Fruit fly (Drosophila melanogaster) whole organism, embryonic: Measurements from ENCODE around the gene Ptp10D.

ENCODE experiments used
- Atf-2 ChIP-seq: fragments of 200-800 bp; sonication (Bioruptor generic); optimal IDR thresholded peaks from 2 replicates; lab custom pipeline; 2016; ENCODE audit warnings: missing biosample characterization, missing genetic modification characterization
- CG10267 ChIP-seq: fragments of 200-800 bp; sonication (Bioruptor generic); optimal IDR thresholded peaks from 2 replicates; lab custom pipeline; 2018; ENCODE audit warnings: missing biosample characterization, mild to moderate bottlenecking, missing genetic modification characterization, moderate library complexity
- CG11247 ChIP-seq: fragments of 200-800 bp; sonication (Bioruptor generic); IDR thresholded peaks from 2 replicates; pipeline ENCODE4 v1.3.6; 2022; ENCODE audit warnings: missing biosample characterization, missing genetic modification characterization
- CG11456 ChIP-seq: fragments of 200-800 bp; sonication (Bioruptor generic); IDR thresholded peaks from 3 replicates; pipeline ENCODE4 v1.3.6; 2022; ENCODE audit warnings: missing biosample characterization, missing genetic modification characterization
- CG17328 ChIP-seq: fragments of 200-800 bp; sonication (Bioruptor generic); IDR thresholded peaks from 2 replicates; pipeline ENCODE4 v1.3.6; 2022; ENCODE audit warnings: missing biosample characterization, missing genetic modification characterization
- CG17385 ChIP-seq: fragments of 200-800 bp; sonication (Bioruptor generic); optimal IDR thresholded peaks from 3 replicates; lab custom pipeline; 2018; ENCODE audit warnings: missing biosample characterization, mild to moderate bottlenecking, missing genetic modification characterization
- CG17612 ChIP-seq: fragments of 200-800 bp; sonication (Bioruptor generic); IDR thresholded peaks from 2 replicates; pipeline ENCODE4 v1.3.6; 2022; ENCODE audit warnings: missing biosample characterization, missing genetic modification characterization
- CG18011 ChIP-seq: fragments of 200-800 bp; sonication (Bioruptor generic); optimal IDR thresholded peaks from 2 replicates; lab custom pipeline; 2017; ENCODE audit warnings: missing biosample characterization, missing genetic modification characterization, mild to moderate bottlenecking, moderate library complexity, missing genotype
- CG18476 ChIP-seq: fragments of 200-800 bp; sonication (Bioruptor generic); optimal IDR thresholded peaks from 2 replicates; lab custom pipeline; 2016; ENCODE audit warnings: missing biosample characterization, mild to moderate bottlenecking, missing genetic modification characterization
- CG2116 ChIP-seq: fragments of 200-800 bp; sonication (Bioruptor generic); optimal IDR thresholded peaks from 3 replicates; lab custom pipeline; 2018; ENCODE audit warnings: missing biosample characterization, mild to moderate bottlenecking, missing genetic modification characterization
- CG2712 ChIP-seq: fragments of 200-800 bp; optimal IDR thresholded peaks from 3 replicates; lab custom pipeline; 2019; ENCODE audit warnings: missing biosample characterization, mild to moderate bottlenecking, missing genetic modification characterization, moderate library complexity
- CG2875 ChIP-seq: fragments of 200-800 bp; sonication (Bioruptor generic); optimal IDR thresholded peaks from 2 replicates; lab custom pipeline; 2017; ENCODE audit warnings: missing biosample characterization, mild to moderate bottlenecking, missing genetic modification characterization, missing genetic modification reagents
- CG30431 ChIP-seq: fragments of 200-800 bp; sonication (Bioruptor generic); optimal IDR thresholded peaks from 2 replicates; lab custom pipeline; 2017; ENCODE audit warnings: missing biosample characterization, missing genetic modification characterization
- CG3065 ChIP-seq: fragments of 200-800 bp; sonication (Bioruptor generic); optimal IDR thresholded peaks from 2 replicates; lab custom pipeline; 2016; ENCODE audit warnings: missing biosample characterization, missing genetic modification characterization
- CG31388 ChIP-seq: fragments of 200-800 bp; sonication (Bioruptor generic); optimal IDR thresholded peaks from 2 replicates; lab custom pipeline; 2016; ENCODE audit warnings: missing biosample characterization, missing genetic modification characterization
- CG3163 ChIP-seq: fragments of 200-800 bp; sonication (Bioruptor generic); optimal IDR thresholded peaks from 3 replicates; lab custom pipeline; 2016; ENCODE audit warnings: missing biosample characterization, missing genetic modification characterization
- CG32767 ChIP-seq: fragments of 200-800 bp; sonication (Bioruptor generic); IDR thresholded peaks from 2 replicates; pipeline ENCODE4 v1.3.6; 2022; ENCODE audit warnings: missing biosample characterization, missing genetic modification characterization
- CG5245 ChIP-seq: fragments of 200-800 bp; sonication (Bioruptor generic); optimal IDR thresholded peaks from 3 replicates; lab custom pipeline; 2016; ENCODE audit warnings: missing biosample characterization, missing genetic modification characterization
- CG6813 ChIP-seq: fragments of 200-800 bp; sonication (Bioruptor generic); optimal IDR thresholded peaks from 2 replicates; lab custom pipeline; 2017; ENCODE audit warnings: missing biosample characterization, missing genetic modification characterization, mild to moderate bottlenecking, moderate library complexity, missing genetic modification reagents
- CG7357 ChIP-seq: fragments of 200-800 bp; sonication (Bioruptor generic); IDR thresholded peaks from 3 replicates; pipeline ENCODE4 v1.3.6; 2022; ENCODE audit warnings: missing biosample characterization, missing genetic modification characterization
- CG8089 ChIP-seq: fragments of 200-800 bp; sonication (Bioruptor generic); optimal IDR thresholded peaks from 3 replicates; lab custom pipeline; 2016; ENCODE audit warnings: missing biosample characterization, missing genetic modification characterization
- CG8924 ChIP-seq: fragments of 200-800 bp; optimal IDR thresholded peaks from 3 replicates; lab custom pipeline; 2019; ENCODE audit warnings: missing biosample characterization, mild to moderate bottlenecking, missing genetic modification characterization, moderate library complexity
- CG9797 ChIP-seq: fragments of 200-800 bp; sonication (Bioruptor generic); optimal IDR thresholded peaks from 3 replicates; lab custom pipeline; 2018; ENCODE audit warnings: missing biosample characterization, mild to moderate bottlenecking, missing genetic modification characterization
- Camta ChIP-seq: fragments of 200-800 bp; sonication (Bioruptor generic); optimal IDR thresholded peaks from 2 replicates; lab custom pipeline; 2016; ENCODE audit warnings: missing biosample characterization, missing genetic modification characterization
- Dek ChIP-seq: fragments of 200-800 bp; sonication (Bioruptor generic); optimal IDR thresholded peaks from 3 replicates; lab custom pipeline; 2019; ENCODE audit warnings: missing biosample characterization, mild to moderate bottlenecking, missing genetic modification characterization, moderate library complexity
- Doc3 ChIP-seq: fragments of 200-800 bp; sonication (Bioruptor generic); IDR thresholded peaks from 3 replicates; pipeline ENCODE4 v1.3.6; 2022; ENCODE audit warnings: missing biosample characterization, missing genetic modification characterization; ENCODE audit not compliant: partially characterized antibody
- Dref ChIP-seq: fragments of 200-800 bp; sonication (Bioruptor generic); IDR thresholded peaks from 2 replicates; pipeline ENCODE4 v1.3.6; 2022; ENCODE audit warnings: missing biosample characterization, missing genetic modification characterization
- HmgZ ChIP-seq: fragments of 200-800 bp; sonication (Bioruptor generic); optimal IDR thresholded peaks from 2 replicates; lab custom pipeline; 2018; ENCODE audit warnings: missing biosample characterization, mild to moderate bottlenecking, missing genetic modification characterization
- Mad ChIP-seq: fragments of 200-800 bp; sonication (Bioruptor generic); optimal IDR thresholded peaks from 2 replicates; lab custom pipeline; 2016; ENCODE audit warnings: missing biosample characterization, missing genetic modification characterization
- Rx ChIP-seq: fragments of 200-800 bp; sonication (Bioruptor generic); IDR thresholded peaks from 2 replicates; pipeline ENCODE4 v1.3.6; 2022; ENCODE audit warnings: missing biosample characterization, missing genetic modification characterization
- Side ChIP-seq: fragments of 200-800 bp; sonication (Bioruptor generic); optimal IDR thresholded peaks from 2 replicates; lab custom pipeline; 2016; ENCODE audit warnings: missing biosample characterization, missing genetic modification characterization
- Spps ChIP-seq: fragments of 200-800 bp; sonication (Bioruptor generic); optimal IDR thresholded peaks from 2 replicates; lab custom pipeline; 2018; ENCODE audit warnings: missing biosample characterization, mild to moderate bottlenecking, missing genetic modification characterization
- ap ChIP-seq: fragments of 200-800 bp; sonication (Bioruptor generic); IDR thresholded peaks from 2 replicates; pipeline ENCODE4 v1.3.6; 2022; ENCODE audit warnings: missing biosample characterization, missing genetic modification characterization
- bowl ChIP-seq: fragments of 200-800 bp; sonication (Bioruptor generic); IDR thresholded peaks from 2 replicates; pipeline ENCODE4 v1.3.6; 2022; ENCODE audit warnings: missing biosample characterization, missing genetic modification characterization
- dati ChIP-seq: fragments of 200-800 bp; sonication (Bioruptor generic); IDR thresholded peaks from 2 replicates; pipeline ENCODE4 v1.3.6; 2022; ENCODE audit warnings: missing biosample characterization, missing genetic modification characterization
- en ChIP-seq: fragments of 200-800 bp; sonication (Bioruptor generic); optimal IDR thresholded peaks from 2 replicates; lab custom pipeline; 2016; ENCODE audit warnings: missing biosample characterization, missing genetic modification characterization
- fd3F ChIP-seq: fragments of 200-800 bp; sonication (Bioruptor generic); optimal IDR thresholded peaks from 2 replicates; lab custom pipeline; 2018; ENCODE audit warnings: missing biosample characterization, mild to moderate bottlenecking, missing genetic modification characterization, moderate library complexity
- fd64A ChIP-seq: fragments of 200-800 bp; sonication (Bioruptor generic); optimal IDR thresholded peaks from 3 replicates; lab custom pipeline; 2018; ENCODE audit warnings: missing biosample characterization, mild to moderate bottlenecking, missing genetic modification characterization
- fd96Cb ChIP-seq: fragments of 200-800 bp; sonication (Bioruptor generic); optimal IDR thresholded peaks from 2 replicates; lab custom pipeline; 2018; ENCODE audit warnings: missing biosample characterization, mild to moderate bottlenecking, missing genetic modification characterization, moderate library complexity
- her ChIP-seq: fragments of 200-800 bp; sonication (Bioruptor generic); optimal IDR thresholded peaks from 2 replicates; lab custom pipeline; 2016; ENCODE audit warnings: missing biosample characterization, missing genetic modification characterization
- jing ChIP-seq: fragments of 200-800 bp; sonication (Bioruptor generic); optimal IDR thresholded peaks from 2 replicates; lab custom pipeline; 2018; ENCODE audit warnings: missing biosample characterization, mild to moderate bottlenecking, missing genetic modification characterization
- kah ChIP-seq: fragments of 200-800 bp; sonication (Bioruptor generic); optimal IDR thresholded peaks from 2 replicates; lab custom pipeline; 2018; ENCODE audit warnings: missing biosample characterization, mild to moderate bottlenecking, missing genetic modification characterization
- kay ChIP-seq: fragments of 200-800 bp; sonication (Bioruptor generic); optimal IDR thresholded peaks from 2 replicates; lab custom pipeline; 2016; ENCODE audit warnings: missing biosample characterization, missing genetic modification characterization
- lmd ChIP-seq: fragments of 200-800 bp; sonication (Bioruptor generic); IDR thresholded peaks from 2 replicates; pipeline ENCODE4 v1.3.6; 2022; ENCODE audit warnings: missing biosample characterization, missing genetic modification characterization
- phol ChIP-seq: fragments of 200-800 bp; sonication (Bioruptor generic); optimal IDR thresholded peaks from 3 replicates; lab custom pipeline; 2018; ENCODE audit warnings: missing biosample characterization, mild to moderate bottlenecking, missing genetic modification characterization, moderate library complexity
- salm ChIP-seq: fragments of 200-800 bp; sonication (Bioruptor generic); optimal IDR thresholded peaks from 2 replicates; lab custom pipeline; 2018; ENCODE audit warnings: missing biosample characterization, mild to moderate bottlenecking, missing genetic modification characterization
- sd ChIP-seq: fragments of 200-800 bp; sonication (Bioruptor generic); optimal IDR thresholded peaks from 3 replicates; lab custom pipeline; 2018; ENCODE audit warnings: missing biosample characterization, mild to moderate bottlenecking, missing genetic modification characterization, moderate library complexity
- sens-2 ChIP-seq: fragments of 200-800 bp; sonication (Bioruptor generic); IDR thresholded peaks from 2 replicates; pipeline ENCODE4 v1.3.6; 2022; ENCODE audit warnings: missing biosample characterization, missing genetic modification characterization
- sima ChIP-seq: fragments of 200-800 bp; sonication (Bioruptor generic); optimal IDR thresholded peaks from 2 replicates; lab custom pipeline; 2016; ENCODE audit warnings: missing biosample characterization, missing genetic modification characterization
- tio ChIP-seq: fragments of 200-800 bp; sonication (Bioruptor generic); optimal IDR thresholded peaks from 2 replicates; lab custom pipeline; 2017; ENCODE audit warnings: missing biosample characterization, missing genetic modification characterization, inconsistent platforms
- tna ChIP-seq: fragments of 200-800 bp; sonication (Bioruptor generic); IDR thresholded peaks from 2 replicates; pipeline ENCODE4 v1.3.6; 2022; ENCODE audit warnings: missing biosample characterization, missing genetic modification characterization; ENCODE audit not compliant: partially characterized antibody
- z ChIP-seq: fragments of 200-800 bp; sonication (Bioruptor generic); IDR thresholded peaks from 3 replicates; pipeline ENCODE4 v1.3.6; 2022; ENCODE audit warnings: missing biosample characterization, missing genetic modification characterization

Ptp10D gene

DNA sequence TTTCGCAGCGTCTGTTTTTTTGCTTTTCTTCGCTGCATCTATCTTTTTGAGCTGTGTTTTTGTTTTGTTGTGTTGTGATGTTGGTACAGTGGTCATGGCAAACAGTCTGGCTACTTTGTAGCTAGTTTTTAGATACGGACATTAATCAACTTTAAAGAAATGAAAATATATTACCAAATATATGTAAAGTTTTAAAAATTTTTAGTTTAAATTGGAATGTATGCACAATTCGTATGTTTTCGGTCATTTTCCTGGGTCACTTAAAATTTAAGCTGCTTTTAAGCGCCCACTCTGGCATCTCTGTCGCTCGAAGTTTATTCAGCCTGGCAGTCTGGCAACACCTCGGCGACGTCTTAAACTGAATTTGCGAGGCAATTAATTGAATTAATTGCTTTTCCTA lies 45.3 kb upstream of the Ptp10D start, which contains the start of gene CG11695 (continued):
- peak; percentile 46 for TF ChIP-seq sd (tag; lab: Kevin White, UChicago)
- TF ChIP-seq bowl (GFP tag; lab: Robert Waterston, UW), result no peak
- TF ChIP-seq CG3065 (GFP tag; lab: Kevin White, UChicago), result no peak
- peak; percentile 65 for TF ChIP-seq Mad (GFP tag; lab: Kevin White, UChicago)
- no peak for TF ChIP-seq CG17612 (GFP tag; lab: Robert Waterston, UW)
- TF ChIP-seq CG6813, result no peak
- TF ChIP-seq HmgZ (tag; lab: Kevin White, UChicago), result peak; percentile 80
- TF ChIP-seq tio (GFP tag; lab: Kevin White, UChicago), result no peak
- peak; percentile 30 for TF ChIP-seq CG5245 (GFP tag; lab: Kevin White, UChicago)
- peak; percentile 57 for TF ChIP-seq CG11247 (GFP tag; lab: Robert Waterston, UW)
- TF ChIP-seq kay (GFP tag; lab: Kevin White, UChicago), result peak; percentile 12
- peak; percentile 9 for TF ChIP-seq CG31388 (GFP tag; lab: Kevin White, UChicago)
- peak; percentile 46 for TF ChIP-seq Rx (GFP tag; lab: Robert Waterston, UW)
- 0 out of 2 replicates have a peak, but pooled peaks have one; percentile 7 for TF ChIP-seq ap
- peak; percentile 49 for TF ChIP-seq fd96Cb (tag; lab: Kevin White, UChicago)
- no peak for TF ChIP-seq kah (GFP tag; lab: Kevin White, UChicago)
- TF ChIP-seq CG8089 (GFP tag; lab: Kevin White, UChicago), result no peak
- TF ChIP-seq CG2116 (GFP tag; lab: Kevin White, UChicago), result peak; percentile 42
- no peak for TF ChIP-seq Spps
- no peak for TF ChIP-seq Doc3 (GFP tag; lab: Robert Waterston, UW)
- no peak for TF ChIP-seq CG2875
- TF ChIP-seq dati (GFP tag; lab: Robert Waterston, UW), result no peak
- no peak for TF ChIP-seq sens-2 (GFP tag; lab: Robert Waterston, UW)
- peak; percentile 64 for TF ChIP-seq Dek (tag; lab: Kevin White, UChicago)
- TF ChIP-seq CG9797 (GFP tag; lab: Kevin White, UChicago), result peak; percentile 7
- TF ChIP-seq fd64A, result no peak
- TF ChIP-seq phol, result peak; percentile 78
- peak; percentile 59 for TF ChIP-seq CG17385 (GFP tag; lab: Kevin White, UChicago)
- TF ChIP-seq tna, result no peak
- TF ChIP-seq CG18011 (GFP tag; lab: Kevin White, UChicago), result peak; percentile 23
- TF ChIP-seq Atf-2 (GFP tag; lab: Kevin White, UChicago), result peak; percentile 19
- peak; percentile 27 for TF ChIP-seq salm (tag; lab: Kevin White, UChicago)
- TF ChIP-seq jing, result no peak
- TF ChIP-seq CG2712 (tag; lab: Kevin White, UChicago), result peak; percentile 69
- TF ChIP-seq CG32767 (GFP tag; lab: Robert Waterston, UW), result peak; percentile 19; the same call in 1 of the 2 replicates
- no peak for TF ChIP-seq CG7357 (GFP tag; lab: Robert Waterston, UW)
- TF ChIP-seq Dref (GFP tag; lab: Robert Waterston, UW), result no peak
- TF ChIP-seq CG3163, result no peak
- 0 out of 2 replicates have a peak, but pooled peaks have one; percentile 42 for TF ChIP-seq CG17328
- peak; percentile 20 for TF ChIP-seq Side (GFP tag; lab: Kevin White, UChicago)
- TF ChIP-seq lmd (GFP tag; lab: Robert Waterston, UW), result peak; percentile 64
- no peak for TF ChIP-seq z (GFP tag; lab: Robert Waterston, UW)
- no peak for TF ChIP-seq CG30431 (GFP tag; lab: Kevin White, UChicago)
- peak; percentile 51 for TF ChIP-seq CG8924 (tag; lab: Kevin White, UChicago)
- peak; percentile 73 for TF ChIP-seq CG10267 (tag; lab: Kevin White, UChicago)
- peak; percentile 27 for TF ChIP-seq CG18476
- peak; percentile 47 for TF ChIP-seq fd3F (GFP tag; lab: Kevin White, UChicago)
- TF ChIP-seq en (GFP tag; lab: Kevin White, UChicago), result no peak
- TF ChIP-seq sima (GFP tag; lab: Kevin White, UChicago), result no peak
- TF ChIP-seq her (GFP tag; lab: Kevin White, UChicago), result no peak
- peak; percentile 29 for TF ChIP-seq Camta (GFP tag; lab: Kevin White, UChicago)
- TF ChIP-seq CG11456 (GFP tag; lab: Robert Waterston, UW), result peak; percentile 59; the same call in 1 of the 3 replicates
